Worm (Caenorhabditis elegans): ENCODE measurements around the gene F02C9.2.

F02C9.2 gene

DNA sequence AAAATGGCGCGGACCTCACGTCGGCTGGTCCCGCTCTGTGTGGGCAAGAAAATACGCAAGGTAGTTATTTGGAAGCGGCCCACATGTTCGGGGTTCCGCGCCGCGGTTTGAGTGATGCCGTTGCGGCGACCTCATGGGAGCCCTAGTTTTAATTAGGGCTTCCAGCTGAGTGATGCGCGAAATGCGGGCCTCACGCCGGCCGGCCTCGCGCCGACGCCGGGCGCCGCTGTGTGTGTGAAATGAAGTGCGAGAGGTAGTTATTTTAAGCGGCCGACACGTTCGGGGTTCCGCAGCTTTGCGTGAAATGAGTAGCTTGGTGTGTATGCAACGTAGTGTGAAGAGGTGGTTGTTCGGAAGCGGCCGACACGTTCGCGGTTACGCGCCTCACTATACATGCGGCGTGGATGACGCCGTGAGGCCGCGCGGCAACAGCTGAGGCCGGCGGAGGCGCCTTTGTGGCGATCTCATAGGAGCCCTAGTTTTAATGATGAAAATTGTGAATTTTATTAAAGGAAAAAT, 16.5 kb downstream of the F02C9.2 start:
- no peak for TF ChIP-seq lag-1 (GFP tag; IDR thresholded peaks at IDR 0.05)
- TF ChIP-seq F22D6.2 (tag; optimal IDR thresholded peaks at IDR 0.05): no peak
- no peak for TF ChIP-seq Y53G8AR.9 (GFP tag; conservative IDR thresholded peaks at IDR 0.05)
- no peak for TF ChIP-seq atf-7 (tag; optimal IDR thresholded peaks at IDR 0.05)
- TF ChIP-seq sdz-38 (tag; optimal IDR thresholded peaks at IDR 0.05): no peak
- TF ChIP-seq ztf-28 (GFP tag; IDR thresholded peaks at IDR 0.05): peak; percentile 40; the same call in 1 of the 2 replicates
- peak; percentile 89 for TF ChIP-seq zfh-2 (GFP tag; conservative IDR thresholded peaks at IDR 0.05)
- TF ChIP-seq aptf-2 (GFP tag; conservative IDR thresholded peaks at IDR 0.05): no peak
- peak; percentile 39; the same call in 1 of the 2 replicates for TF ChIP-seq egrh-3 (GFP tag; IDR thresholded peaks at IDR 0.05)
- no peak for TF ChIP-seq snpc-4 (GFP tag; optimal IDR thresholded peaks at IDR 0.05)
- TF ChIP-seq snpc-4 (tag; optimal IDR thresholded peaks at IDR 0.05): peak in 2 of 4 experiments; percentile 58 to 86

DNA sequence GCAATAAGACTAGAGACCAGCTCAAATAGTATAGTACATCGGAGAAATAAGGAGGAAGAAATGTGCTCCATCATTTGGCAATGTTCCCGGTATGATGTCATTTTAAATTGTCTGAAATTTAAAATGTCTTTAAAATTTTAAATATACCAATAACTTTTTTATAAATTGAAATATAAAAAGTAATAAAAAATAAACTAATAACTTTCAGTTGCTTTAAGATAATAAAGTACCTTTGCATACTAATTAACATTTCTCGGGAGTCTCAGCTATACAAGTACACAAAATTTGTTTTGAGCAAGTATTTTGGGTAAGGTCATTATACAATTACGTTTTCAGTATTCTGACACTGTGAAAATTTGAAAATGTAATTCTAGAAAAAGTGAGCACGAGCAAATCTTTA, 18.4 kb downstream of the F02C9.2 start, which contains the start of gene srab-6:
srab-6 (minus strand) TSS at position 101 of the 400 bp plus-strand sequence.
- TF ChIP-seq aptf-3 (GFP tag; IDR thresholded peaks at IDR 0.05) (no peak), F22D6.2 (tag; optimal IDR thresholded peaks at IDR 0.05) (no peak), egrh-3 (GFP tag; IDR thresholded peaks at IDR 0.05) (no peak), lsl-1 (GFP tag; optimal IDR thresholded peaks at IDR 0.05) (no peak), zim-3 (tag; optimal IDR thresholded peaks at IDR 0.05) (no peak), repo-1 (tag; optimal IDR thresholded peaks at IDR 0.05) (no peak), ceh-27 (GFP tag; optimal IDR thresholded peaks at IDR 0.05) (no peak), C17E4.6 (GFP tag; IDR thresholded peaks at IDR 0.05) (no peak), hmg-20 (GFP tag; IDR thresholded peaks at IDR 0.05) (no peak), tbx-9 (tag; optimal IDR thresholded peaks at IDR 0.05; ENCODE audit: borderline replicate concordance) (no peak), egl-18 (GFP tag; IDR thresholded peaks at IDR 0.05) (no peak), ztf-25 (GFP tag; IDR thresholded peaks at IDR 0.05) (no peak), Y56A3A.18 (GFP tag; IDR thresholded peaks at IDR 0.05) (no peak)

DNA sequence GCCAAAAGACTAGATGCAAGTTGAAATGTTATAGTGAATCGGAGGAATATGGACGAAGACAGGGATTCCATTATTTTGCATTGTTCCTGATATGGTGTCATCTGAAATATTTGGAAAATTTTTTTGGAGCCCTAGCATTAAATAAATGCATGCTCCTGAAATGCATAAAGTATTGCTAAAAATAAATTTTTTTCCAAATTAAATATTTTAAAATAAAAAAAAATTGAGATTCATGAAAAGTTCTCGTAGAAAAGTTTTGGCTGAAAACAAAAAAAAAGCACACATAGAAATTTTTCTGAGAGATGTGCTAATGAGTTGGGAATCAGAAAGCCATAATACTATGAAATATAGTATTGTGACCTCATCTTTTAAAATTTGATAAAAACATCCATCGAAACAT, 21.6 kb downstream of the F02C9.2 start, which contains the start of gene srab-7:
srab-7 (minus strand) TSS at position 101 of the 400 bp plus-strand sequence.
- TF ChIP-seq B0336.3 (GFP tag; IDR thresholded peaks at IDR 0.05) (no peak), F10E7.11 (tag; optimal IDR thresholded peaks at IDR 0.05) (no peak), rec-8 (tag; optimal IDR thresholded peaks at IDR 0.05) (no peak), cebp-2 (GFP tag; IDR thresholded peaks at IDR 0.05) (no peak), F55B11.4 (tag; optimal IDR thresholded peaks at IDR 0.05; ENCODE audit: borderline replicate concordance, insufficient read depth) (no peak), tbx-9 (tag; optimal IDR thresholded peaks at IDR 0.05; ENCODE audit: borderline replicate concordance) (no peak), hsf-1 (GFP tag; IDR thresholded peaks at IDR 0.05) (no peak), repo-1 (tag; optimal IDR thresholded peaks at IDR 0.05) (no peak), attf-3 (GFP tag; conservative IDR thresholded peaks at IDR 0.05) (no peak), dox-1 (GFP tag; IDR thresholded peaks at IDR 0.05) (no peak), T07F8.4 (tag; optimal IDR thresholded peaks at IDR 0.05) (no peak), ama-1 (optimal IDR thresholded peaks at IDR 0.05) (no peak), ama-1 (GFP tag; optimal IDR thresholded peaks at IDR 0.05) (no peak), lin-35 (GFP tag; optimal IDR thresholded peaks at IDR 0.05) (no peak), nhr-27 (tag; optimal IDR thresholded peaks at IDR 0.05) (no peak), chd-7 (tag; optimal IDR thresholded peaks at IDR 0.05) (no peak), D2030.7 (GFP tag; IDR thresholded peaks at IDR 0.05) (no peak), attf-6 (GFP tag; IDR thresholded peaks at IDR 0.05) (no peak), let-526 (GFP tag; IDR thresholded peaks at IDR 0.05) (no peak), F23B12.7 (tag; optimal IDR thresholded peaks at IDR 0.05; ENCODE audit: insufficient read depth) (no peak)

Measured in whole organism, young adult.